Fruit fly (Drosophila melanogaster): ENCODE data around the gene CG11334.

DNA sequence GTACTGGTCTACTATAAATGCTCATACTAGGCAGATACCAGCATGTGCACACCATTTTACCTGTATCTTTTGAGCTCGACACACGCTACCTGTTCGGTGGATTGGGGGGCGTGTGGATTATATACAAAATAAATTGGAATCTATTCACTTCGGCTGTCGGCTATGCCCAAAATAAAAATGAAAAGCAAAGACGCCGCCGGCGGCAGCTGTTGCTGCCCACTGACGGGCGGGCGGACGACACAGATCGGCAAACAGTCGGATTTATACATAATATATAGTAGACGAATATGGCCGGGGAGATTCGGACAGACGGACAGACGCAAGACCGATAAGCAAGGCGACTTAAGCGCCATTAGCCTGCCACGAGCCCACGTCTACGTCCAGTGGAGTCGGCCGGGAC, 24.0 kb downstream of the CG11334 start:
- TF ChIP-seq usp (GFP tag; optimal IDR thresholded peaks at IDR 0.05) (no peak), pan (optimal IDR thresholded peaks at IDR 0.05) (no peak), EcR (GFP tag; optimal IDR thresholded peaks at IDR 0.05) (no peak), Dll (optimal IDR thresholded peaks at IDR 0.05) (no peak)

All from whole organism.